Fruit fly (Drosophila melanogaster) ovary, adult (tissue): ENCODE data around the gene Spx.

Experiments
- CG17801 ChIP-seq: fragments of 200-800 bp; optimal IDR thresholded peaks from 2 replicates; lab custom pipeline; 2019; ENCODE audit warnings: missing biosample characterization, mild to moderate bottlenecking, missing genetic modification characterization, moderate library complexity; ENCODE audit not compliant: partially characterized antibody

The Spx gene

dm6 chrX:6255414-6255915, at the start of gene Spx, which contains the start of gene Rbcn-3A:
Spx (plus strand) TSS chrX:6255822.
Rbcn-3A (minus strand) TSS chrX:6255487.
- peak; percentile 35 for TF ChIP-seq CG17801 (GFP tag; lab: Kevin White, UChicago)

- TF ChIP-seq CG17801 (GFP tag; lab: Kevin White, UChicago), result no peak
Observed at dm6 chrX:6216650-6217049, 39.0 kb upstream of the Spx start.

- no peak for TF ChIP-seq CG17801 (GFP tag; lab: Kevin White, UChicago)
Observed at dm6 chrX:6219227-6219626, 36.4 kb upstream of the Spx start, which contains the start of gene Btnd. Btnd (minus strand) TSS chrX:6219327.

dm6 chrX:6219845-6220345, 35.7 kb upstream of the Spx start, which contains the start of gene Efr:
Efr (plus strand) TSS chrX:6219957.
- peak; percentile 15 for TF ChIP-seq CG17801 (GFP tag; lab: Kevin White, UChicago)

- peak; percentile 89 for TF ChIP-seq CG17801 (GFP tag; lab: Kevin White, UChicago)
Observed at dm6 chrX:6224225-6225190, 31.1 kb upstream of the Spx start, which contains the start of gene sqh. sqh (minus strand) TSS chrX:6225140.

- TF ChIP-seq CG17801 (GFP tag; lab: Kevin White, UChicago), result no peak
Observed at dm6 chrX:6225472-6226049, 30.1 kb upstream of the Spx start, which contains the start of gene dtn. dtn (plus strand) TSS chrX:6225647.

- no peak for TF ChIP-seq CG17801 (GFP tag; lab: Kevin White, UChicago)
Observed at dm6 chrX:6231764-6232163, 23.9 kb upstream of the Spx start.

- TF ChIP-seq CG17801 (GFP tag; lab: Kevin White, UChicago), result no peak
Observed at dm6 chrX:6237015-6237414, 18.6 kb upstream of the Spx start, which contains the start of gene CG14445. CG14445 (plus strand) TSS chrX:6237315.

- no peak for TF ChIP-seq CG17801 (GFP tag; lab: Kevin White, UChicago)
Observed at dm6 chrX:6252897-6253540, 2.6 kb upstream of the Spx start.

dm6 chrX:6253701-6254100, 1.9 kb upstream of the Spx start:
- no peak for TF ChIP-seq CG17801 (GFP tag; lab: Kevin White, UChicago)

dm6 chrX:6254617-6255349, 839 bp upstream of the Spx start:
- TF ChIP-seq CG17801 (GFP tag; lab: Kevin White, UChicago), result no peak

- no peak for TF ChIP-seq CG17801 (GFP tag; lab: Kevin White, UChicago)
Observed at dm6 chrX:6259696-6260095, 4.1 kb downstream of the Spx start.

- TF ChIP-seq CG17801 (GFP tag; lab: Kevin White, UChicago), result no peak
Observed at dm6 chrX:6260900-6261299, 5.3 kb downstream of the Spx start, which contains the start of gene Josd. Josd (plus strand) TSS chrX:6261169.
